Fruit fly (Drosophila melanogaster) whole organism, adult: ENCODE results near the gene CG17896.

Experiments used
- CG11617 ChIP-seq: fragments of 200-800 bp; sonication (Bioruptor generic); optimal IDR thresholded peaks from 2 replicates; lab custom pipeline; 2017; ENCODE audit warnings: mild to moderate bottlenecking, missing biosample characterization, missing genetic modification reagents, missing genetic modification characterization
- CG12768 ChIP-seq: fragments of 200-800 bp; sonication (Bioruptor generic); optimal IDR thresholded peaks from 2 replicates; lab custom pipeline; 2017; ENCODE audit warnings: missing biosample characterization, missing genetic modification characterization, mild to moderate bottlenecking, moderate library complexity, missing genetic modification reagents
- CG14711 ChIP-seq: fragments of 200-800 bp; sonication (Bioruptor generic); optimal IDR thresholded peaks from 2 replicates; lab custom pipeline; 2018; ENCODE audit warnings: missing biosample characterization, mild to moderate bottlenecking, missing genetic modification characterization, moderate library complexity
- CG1620 ChIP-seq: fragments of 200-800 bp; sonication (Bioruptor generic); optimal IDR thresholded peaks from 2 replicates; lab custom pipeline; 2016; ENCODE audit warnings: missing biosample characterization, missing genetic modification characterization
- CG33017 ChIP-seq: fragments of 200-800 bp; sonication (Bioruptor generic); optimal IDR thresholded peaks from 2 replicates; lab custom pipeline; 2018; ENCODE audit warnings: missing biosample characterization, mild to moderate bottlenecking, missing genetic modification characterization, moderate library complexity
- CG5204 ChIP-seq: fragments of 200-800 bp; sonication (Bioruptor generic); optimal IDR thresholded peaks from 2 replicates; lab custom pipeline; 2016; ENCODE audit warnings: missing biosample characterization, missing genetic modification characterization
- CG7045 ChIP-seq: fragments of 200-800 bp; sonication (Bioruptor generic); optimal IDR thresholded peaks from 2 replicates; lab custom pipeline; 2017; ENCODE audit warnings: missing biosample characterization, mild to moderate bottlenecking, missing genetic modification characterization
- CG7101 ChIP-seq: fragments of 200-800 bp; sonication (Bioruptor generic); optimal IDR thresholded peaks from 2 replicates; lab custom pipeline; 2018; ENCODE audit warnings: missing biosample characterization, mild to moderate bottlenecking, missing genetic modification characterization, moderate library complexity
- Clk ChIP-seq: fragments of 200-800 bp; sonication (Bioruptor generic); optimal IDR thresholded peaks from 2 replicates; lab custom pipeline; 2017; ENCODE audit warnings: missing biosample characterization, missing genetic modification characterization
- Crg-1 ChIP-seq: fragments of 200-800 bp; sonication (Bioruptor generic); optimal IDR thresholded peaks from 2 replicates; lab custom pipeline; 2016; ENCODE audit warnings: missing biosample characterization, missing genetic modification characterization
- Hr96 ChIP-seq: fragments of 200-800 bp; sonication (Bioruptor generic); optimal IDR thresholded peaks from 2 replicates; lab custom pipeline; 2016; ENCODE audit warnings: missing biosample characterization, missing genetic modification characterization
- Mnt ChIP-seq: fragments of 200-800 bp; sonication (Bioruptor generic); optimal IDR thresholded peaks from 2 replicates; lab custom pipeline; 2016; ENCODE audit warnings: missing biosample characterization, mild to moderate bottlenecking, missing genetic modification characterization
- bab1 ChIP-seq: fragments of 200-800 bp; sonication (Bioruptor generic); optimal IDR thresholded peaks from 3 replicates; lab custom pipeline; 2019; ENCODE audit warnings: missing biosample characterization, mild to moderate bottlenecking, missing genetic modification characterization, moderate library complexity
- cic ChIP-seq: fragments of 200-800 bp; sonication (Bioruptor generic); optimal IDR thresholded peaks from 2 replicates; lab custom pipeline; 2017; ENCODE audit warnings: missing biosample characterization, mild to moderate bottlenecking, missing genetic modification characterization, moderate library complexity
- cnc ChIP-seq, 2 experiments: fragments of >200 bp; optimal IDR thresholded peaks; 2 replicates each; lab custom pipeline; 2017
- kay ChIP-seq: fragments of 200-800 bp; sonication (Bioruptor generic); peaks from one replicate; lab custom pipeline; 2016; ENCODE audit warnings: missing biosample characterization, missing genetic modification characterization, borderline replicate concordance
- ovo ChIP-seq: fragments of 200-800 bp; sonication (Bioruptor generic); optimal IDR thresholded peaks from 2 replicates; lab custom pipeline; 2016; ENCODE audit warnings: missing biosample characterization, missing genetic modification characterization
- pad ChIP-seq: fragments of 200-800 bp; sonication (Bioruptor generic); optimal IDR thresholded peaks from 3 replicates; lab custom pipeline; 2017; ENCODE audit warnings: missing biosample characterization, missing genetic modification characterization, mild to moderate bottlenecking, moderate library complexity, missing genetic modification reagents
- tj ChIP-seq: fragments of 200-800 bp; sonication (Bioruptor generic); optimal IDR thresholded peaks from 3 replicates; lab custom pipeline; 2017; ENCODE audit warnings: missing biosample characterization, mild to moderate bottlenecking, missing genetic modification characterization, moderate library complexity
- toe ChIP-seq: fragments of 200-800 bp; sonication (Bioruptor generic); optimal IDR thresholded peaks from 2 replicates; lab custom pipeline; 2016; ENCODE audit warnings: missing biosample characterization, missing genetic modification characterization

Gene CG17896

DNA sequence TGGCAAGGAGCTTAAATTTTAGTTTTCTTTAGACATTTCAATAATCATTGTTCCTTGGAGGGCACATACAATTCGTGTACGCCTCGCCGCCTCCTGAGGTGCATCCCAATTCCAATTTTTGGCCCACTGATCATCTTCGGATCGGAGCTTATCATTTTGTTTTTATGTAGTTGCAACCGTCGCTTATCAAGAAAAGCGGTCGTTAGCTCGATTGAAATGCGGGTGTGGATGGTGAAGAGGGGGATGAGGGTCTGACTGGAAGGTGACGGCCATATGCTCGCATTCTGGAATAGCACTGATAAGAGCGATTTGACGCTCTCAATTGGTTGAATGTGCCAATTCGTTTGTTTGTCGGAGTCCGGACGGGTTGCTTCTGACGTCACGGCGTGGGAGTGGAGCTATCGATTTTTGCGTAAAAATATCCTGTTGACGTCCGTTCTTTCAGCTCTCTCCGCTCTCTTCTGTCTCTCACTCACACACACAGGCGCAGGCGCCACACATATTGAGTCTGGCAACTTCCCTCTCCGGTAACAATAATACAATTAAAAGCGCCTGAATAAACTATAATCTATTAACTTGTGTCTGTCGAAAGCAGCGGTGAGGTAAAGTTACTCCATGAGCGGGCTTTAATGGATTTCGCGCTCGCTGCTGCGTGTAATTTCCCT, 5.8 kb upstream of the CG17896 start:
- TF ChIP-seq bab1 (no peak), Clk (GFP tag; lab: Kevin White, UChicago) (no peak), CG14711 (tag; lab: Kevin White, UChicago) (no peak), CG1620 (no peak), CG11617 (GFP tag; lab: Kevin White, UChicago) (no peak), CG7101 (tag; lab: Kevin White, UChicago) (no peak), Hr96 (GFP tag; lab: Kevin White, UChicago) (no peak), ovo (no peak), Crg-1 (GFP tag; lab: Kevin White, UChicago) (no peak), Mnt (GFP tag; lab: Kevin White, UChicago) (no peak), CG12768 (GFP tag; lab: Kevin White, UChicago) (no peak), CG7045 (GFP tag; lab: Kevin White, UChicago) (no peak), tj (GFP tag; lab: Kevin White, UChicago) (no peak), toe (GFP tag; lab: Kevin White, UChicago) (no peak)

DNA sequence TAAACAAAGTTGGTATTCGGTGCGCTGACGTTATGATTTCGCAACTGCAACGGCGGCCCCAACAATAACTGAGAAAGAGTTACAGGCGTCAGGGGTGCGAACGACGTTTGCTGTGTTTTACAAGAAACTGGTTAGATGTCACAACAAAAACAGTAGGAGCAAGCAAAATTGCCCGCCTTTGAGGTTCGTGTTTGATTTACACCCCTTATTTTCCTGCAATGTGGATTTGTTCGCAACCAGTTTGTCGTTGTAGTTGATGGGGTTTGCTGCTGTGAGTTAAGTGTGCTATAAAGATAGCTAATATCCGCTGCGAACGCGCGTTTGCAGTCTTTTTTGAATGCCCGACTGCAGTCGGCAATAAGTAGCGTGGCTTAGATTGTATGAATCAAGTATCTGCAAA, 5.1 kb upstream of the CG17896 start:
- TF ChIP-seq tj (GFP tag; lab: Kevin White, UChicago) (no peak), pad (GFP tag; lab: Kevin White, UChicago) (peak; percentile 1), toe (GFP tag; lab: Kevin White, UChicago) (no peak), CG7101 (tag; lab: Kevin White, UChicago) (peak; percentile 43)

DNA sequence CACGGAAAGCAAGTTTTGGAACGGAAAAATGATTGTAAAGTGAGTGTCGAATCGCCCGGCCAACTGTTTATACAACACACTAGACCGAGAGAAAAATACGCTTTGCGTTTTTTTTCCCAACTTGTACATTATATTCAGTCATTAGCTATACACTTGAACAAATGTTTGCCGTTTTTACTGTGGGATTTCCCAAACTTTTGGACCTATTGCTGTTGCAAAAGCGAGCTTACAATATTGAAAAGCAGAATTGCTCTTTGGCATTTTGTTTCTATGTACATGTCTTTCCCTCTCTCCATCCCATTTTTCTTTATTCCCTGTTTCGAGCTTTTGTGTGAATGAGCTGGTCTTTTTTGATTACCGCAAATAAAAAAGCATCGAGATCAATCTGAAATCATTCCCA, 4.1 kb upstream of the CG17896 start:
- TF ChIP-seq cic (GFP tag; lab: Kevin White, UChicago) (peak; percentile 14), Crg-1 (GFP tag; lab: Kevin White, UChicago) (no peak)

DNA sequence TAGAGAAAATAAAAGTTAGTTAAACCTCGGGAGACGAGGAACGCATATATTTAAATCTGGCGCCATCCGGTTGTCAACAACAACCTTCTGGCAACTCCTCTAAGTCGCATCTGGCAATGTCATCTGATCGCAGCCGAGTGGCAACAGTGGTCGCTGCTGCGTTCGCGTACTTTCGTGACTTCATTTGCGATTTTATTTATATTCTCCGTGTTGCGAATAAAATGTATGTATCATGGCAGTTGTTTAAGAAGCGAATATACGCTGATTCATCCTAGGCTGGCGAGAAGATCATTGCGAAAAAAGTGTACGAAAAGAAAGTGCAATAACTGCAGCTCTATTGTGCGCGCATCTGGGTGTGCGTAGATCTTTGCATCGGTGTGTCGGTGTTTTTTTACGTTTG, 3.0 kb upstream of the CG17896 start, which contains the start of gene svr:
TSS of gene svr (plus strand) at position 121 of the 400 bp plus-strand sequence.
- TF ChIP-seq cic (GFP tag; lab: Kevin White, UChicago) (peak; percentile 6), CG5204 (GFP tag; lab: Kevin White, UChicago) (no peak), bab1 (peak; percentile 60), tj (GFP tag; lab: Kevin White, UChicago) (peak; percentile 13)

DNA sequence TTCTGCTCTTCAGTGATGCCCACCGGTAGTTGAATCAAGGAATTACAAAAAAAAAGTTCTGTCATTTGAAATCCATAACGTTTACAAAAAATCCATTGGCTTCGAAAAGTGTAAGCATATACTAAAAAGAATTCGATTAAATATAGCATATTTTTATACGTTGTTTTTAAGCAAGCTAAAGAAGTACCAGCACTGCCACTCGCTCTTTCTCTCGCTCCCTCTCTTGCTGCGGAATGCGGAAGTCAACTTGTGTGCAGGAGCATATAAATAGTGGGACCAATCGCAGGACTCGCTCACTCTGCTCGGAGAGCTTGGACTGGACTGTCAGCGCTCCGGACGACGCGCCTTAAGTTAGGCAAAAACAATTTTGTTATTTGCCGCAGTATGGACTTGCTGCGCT, 1.3 kb upstream of the CG17896 start, which contains the start of gene CG17778:
TSS of gene CG17778 (plus strand) at position 8 of the 400 bp plus-strand sequence.
- no peak for TF ChIP-seq toe (GFP tag; lab: Kevin White, UChicago)
- TF ChIP-seq CG5204 (GFP tag; lab: Kevin White, UChicago) = no peak
- TF ChIP-seq Clk (GFP tag; lab: Kevin White, UChicago) = no peak
- TF ChIP-seq CG33017 (tag; lab: Kevin White, UChicago) = no peak
- TF ChIP-seq CG14711 (tag; lab: Kevin White, UChicago) = no peak
- no peak for TF ChIP-seq cnc (optimal IDR thresholded peaks at IDR 0.05; lab: Kevin White, UChicago)
- no peak for TF ChIP-seq CG7101 (tag; lab: Kevin White, UChicago)
- TF ChIP-seq CG12768 (GFP tag; lab: Kevin White, UChicago) = no peak
- no peak for TF ChIP-seq pad (GFP tag; lab: Kevin White, UChicago)
- TF ChIP-seq Crg-1 (GFP tag; lab: Kevin White, UChicago) = no peak
- TF ChIP-seq cic (GFP tag; lab: Kevin White, UChicago) = no peak
- no peak for TF ChIP-seq Mnt (GFP tag; lab: Kevin White, UChicago)
- no peak for TF ChIP-seq tj (GFP tag; lab: Kevin White, UChicago)
- TF ChIP-seq CG1620 = no peak

DNA sequence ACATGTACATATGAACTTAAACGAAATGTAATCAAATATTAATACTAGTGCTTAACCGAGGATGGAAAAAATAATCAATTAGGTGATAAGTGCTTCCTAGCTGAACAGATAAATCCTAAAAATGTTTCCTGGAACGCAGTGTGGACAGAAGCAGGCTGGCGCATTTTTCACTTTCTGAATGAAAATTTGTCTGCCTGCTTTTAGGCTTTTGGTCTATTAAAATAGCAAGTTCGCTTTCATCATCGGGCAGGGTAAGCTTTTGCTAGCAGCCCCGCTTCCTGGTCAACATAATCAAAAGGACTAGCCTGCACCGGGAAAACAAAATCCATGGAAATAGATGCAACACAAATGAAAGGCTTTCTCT, 878 bp upstream of the CG17896 start:
- no peak for TF ChIP-seq kay (GFP tag; lab: Kevin White, UChicago)
- no peak for TF ChIP-seq Mnt (GFP tag; lab: Kevin White, UChicago)
- TF ChIP-seq CG33017 (tag; lab: Kevin White, UChicago) = no peak
- no peak for TF ChIP-seq CG12768 (GFP tag; lab: Kevin White, UChicago)
- no peak for TF ChIP-seq CG7045 (GFP tag; lab: Kevin White, UChicago)
- TF ChIP-seq ovo = no peak
- TF ChIP-seq CG5204 (GFP tag; lab: Kevin White, UChicago) = no peak
- no peak for TF ChIP-seq cnc (optimal IDR thresholded peaks at IDR 0.05; lab: Kevin White, UChicago)
- TF ChIP-seq bab1 = no peak
- TF ChIP-seq toe (GFP tag; lab: Kevin White, UChicago) = no peak
- TF ChIP-seq Crg-1 (GFP tag; lab: Kevin White, UChicago) = no peak
- no peak for TF ChIP-seq cic (GFP tag; lab: Kevin White, UChicago)
- no peak for TF ChIP-seq CG7101 (tag; lab: Kevin White, UChicago)
- TF ChIP-seq CG14711 (tag; lab: Kevin White, UChicago) = no peak

DNA sequence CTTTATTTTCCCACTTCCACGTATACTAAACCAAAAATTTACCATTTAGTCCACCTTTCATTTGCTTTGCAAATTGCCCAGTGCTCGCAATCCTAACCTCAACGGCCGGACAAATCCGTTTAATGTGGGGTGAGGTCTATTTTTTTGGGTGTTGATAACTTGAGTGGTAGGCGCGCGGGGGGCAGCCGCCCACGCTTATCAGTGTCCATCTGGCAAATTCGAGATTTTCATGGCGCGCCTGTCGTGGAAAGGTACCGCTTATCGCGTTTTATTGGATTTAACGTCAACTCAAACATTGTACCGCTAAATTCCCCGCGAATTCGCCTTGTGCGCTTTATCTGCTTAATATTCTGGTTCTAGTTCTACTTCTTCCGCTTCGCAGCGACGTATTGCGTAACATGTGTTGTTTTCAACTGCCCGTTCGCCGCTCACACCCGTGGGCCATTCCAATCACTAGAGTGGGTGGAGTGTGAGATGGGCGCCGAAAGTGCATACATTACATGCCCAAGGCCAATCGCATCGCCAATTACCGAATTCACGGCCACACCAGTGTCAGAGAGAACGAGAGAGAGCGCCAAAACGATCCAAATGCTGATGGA, 495 bp downstream of the CG17896 start:
- TF ChIP-seq CG7101 (tag; lab: Kevin White, UChicago) = no peak
- TF ChIP-seq Hr96 (GFP tag; lab: Kevin White, UChicago) = no peak
- peak; percentile 35 for TF ChIP-seq CG12768 (GFP tag; lab: Kevin White, UChicago)
- peak; percentile 11 for TF ChIP-seq CG11617 (GFP tag; lab: Kevin White, UChicago)
